Worm (Caenorhabditis elegans) whole organism, L1 larva: ENCODE results near the gene C01G5.25.
A peak's percentile ranks its signal among the peaks of the same experiment; 100 is the strongest.

Source experiments
- C04F5.9 ChIP-seq: sonication (generic microtip); optimal IDR thresholded peaks from 2 replicates; lab custom pipeline; 2016; ENCODE audit warnings: missing genetic modification characterization, missing compliant biosample characterization
- C34B4.2 ChIP-seq: sonication (generic microtip); optimal IDR thresholded peaks from 2 replicates; lab custom pipeline; 2017; ENCODE audit warnings: mild to moderate bottlenecking, missing genetic modification characterization, missing compliant biosample characterization
- F16B12.6 ChIP-seq: fragments of 150-350 bp; optimal IDR thresholded peaks from 2 replicates; lab custom pipeline; 2014; ENCODE audit warnings: missing biosample characterization, missing genetic modification characterization
- Y116A8C.19 ChIP-seq: sonication (generic microtip); optimal IDR thresholded peaks from 2 replicates; lab custom pipeline; 2016; ENCODE audit warnings: missing compliant biosample characterization, missing genetic modification characterization, borderline replicate concordance
- aha-1 ChIP-seq: fragments of 150-350 bp; optimal IDR thresholded peaks from 2 replicates; lab custom pipeline; 2014; ENCODE audit warnings: missing biosample characterization, missing genetic modification characterization
- ama-1 ChIP-seq: fragments of 150-350 bp; optimal IDR thresholded peaks from 2 replicates; lab custom pipeline; 2014
- blmp-1 ChIP-seq: fragments of 150-350 bp; optimal IDR thresholded peaks from 2 replicates; lab custom pipeline; 2014; ENCODE audit warnings: missing biosample characterization, missing genetic modification characterization
- ceh-63 ChIP-seq: fragments of 200-800 bp; sonication (Bioruptor generic); optimal IDR thresholded peaks from 2 replicates; lab custom pipeline; 2018; ENCODE audit warnings: mild to moderate bottlenecking, missing genetic modification characterization, missing compliant biosample characterization
- ceh-8 ChIP-seq: fragments of 200-800 bp; sonication (Bioruptor generic); optimal IDR thresholded peaks from 2 replicates; lab custom pipeline; 2018; ENCODE audit warnings: mild to moderate bottlenecking, missing genetic modification characterization, moderate library complexity, missing compliant biosample characterization
- ceh-82 ChIP-seq, 3 experiments: fragments of 150-350 bp in 1 of 3; sonication (generic microtip) in 2 of 3; optimal IDR thresholded peaks; 2 replicates each; lab custom pipeline; 2014 to 2017; ENCODE audit warnings: missing biosample characterization in 3 of 3, missing genetic modification characterization in 3 of 3
- ceh-90 ChIP-seq: sonication (generic microtip); optimal IDR thresholded peaks from 2 replicates; lab custom pipeline; 2016; ENCODE audit warnings: missing genetic modification characterization, missing compliant biosample characterization
- ces-1 ChIP-seq: fragments of 150-350 bp; optimal IDR thresholded peaks from 2 replicates; lab custom pipeline; 2014; ENCODE audit warnings: missing biosample characterization, missing genetic modification reagents, missing genetic modification characterization
- dsc-1 ChIP-seq: sonication (generic microtip); optimal IDR thresholded peaks from 2 replicates; lab custom pipeline; 2016; ENCODE audit warnings: mild to moderate bottlenecking, missing genetic modification characterization, missing compliant biosample characterization
- efl-1 ChIP-seq, 4 experiments: fragments of 150-350 bp; optimal IDR thresholded peaks in 3 of 4; peaks in 1 of 4; 1 replicate in 1 of 4; 2 replicates in 3 of 4; lab custom pipeline; 2014; ENCODE audit warnings: missing biosample characterization in 2 of 4, missing genetic modification characterization in 2 of 4, missing genetic modification reagents in 2 of 4
- elt-3 ChIP-seq, 6 experiments: fragments of 150-350 bp in 1 of 6; sonication (generic microtip); optimal IDR thresholded peaks; 2 replicates each; lab custom pipeline; 2017 to 2018; ENCODE audit warnings: missing biosample characterization in 6 of 6, missing genetic modification characterization in 6 of 6, inconsistent platforms in 1 of 6
- ets-5 ChIP-seq: fragments of 200-800 bp; sonication (Bioruptor generic); IDR thresholded peaks from 2 replicates; pipeline ENCODE4 v1.3.6; 2022; ENCODE audit warnings: missing genetic modification characterization, missing compliant biosample characterization
- fkh-10 ChIP-seq: sonication (generic microtip); optimal IDR thresholded peaks from 2 replicates; lab custom pipeline; 2017; ENCODE audit warnings: missing biosample characterization, missing genetic modification reagents, missing genetic modification characterization
- grh-1 ChIP-seq: fragments of 200-800 bp; sonication (Bioruptor generic); IDR thresholded peaks from 2 replicates; pipeline ENCODE4 v1.3.6; 2022; ENCODE audit warnings: missing genetic modification reagents, missing genetic modification characterization, missing compliant biosample characterization
- lin-13 ChIP-seq: fragments of 150-350 bp; optimal IDR thresholded peaks from 2 replicates; lab custom pipeline; 2014; ENCODE audit warnings: missing biosample characterization, missing genetic modification reagents, missing genetic modification characterization
- lin-14 ChIP-seq: fragments of 200-800 bp; sonication (Bioruptor generic); optimal IDR thresholded peaks from 2 replicates; lab custom pipeline; 2018; ENCODE audit warnings: mild to moderate bottlenecking, missing genetic modification characterization, moderate library complexity, missing compliant biosample characterization
- lin-15B ChIP-seq: fragments of 150-350 bp; sonication (generic microtip); optimal IDR thresholded peaks from 3 replicates; lab custom pipeline; 2014; ENCODE audit warnings: missing biosample characterization, missing genetic modification characterization
- lin-35 ChIP-seq, 2 experiments: fragments of 150-350 bp; optimal IDR thresholded peaks; 2 replicates each; lab custom pipeline; 2014; ENCODE audit warnings: missing biosample characterization in 2 of 2, missing genetic modification characterization in 2 of 2, missing genetic modification reagents in 2 of 2
- lin-39 ChIP-seq: fragments of 150-350 bp; optimal IDR thresholded peaks from 2 replicates; lab custom pipeline; 2014; ENCODE audit warnings: missing biosample characterization, missing genetic modification reagents, missing genetic modification characterization
- lir-3 ChIP-seq: sonication (generic microtip); optimal IDR thresholded peaks from 2 replicates; lab custom pipeline; 2016; ENCODE audit warnings: mild to moderate bottlenecking, missing genetic modification characterization, moderate library complexity, missing compliant biosample characterization; ENCODE audit not compliant: poor library complexity
- mab-9 ChIP-seq: fragments of 200-800 bp; sonication (Bioruptor generic); IDR thresholded peaks from 2 replicates; pipeline ENCODE4 v1.3.6; 2022; ENCODE audit warnings: missing genetic modification reagents, missing genetic modification characterization, missing compliant biosample characterization
- mef-2 ChIP-seq: fragments of 150-350 bp; optimal IDR thresholded peaks from 2 replicates; lab custom pipeline; 2014; ENCODE audit warnings: missing biosample characterization, missing genetic modification characterization
- nhr-11 ChIP-seq: fragments of 150-350 bp; optimal IDR thresholded peaks from 2 replicates; lab custom pipeline; 2014; ENCODE audit warnings: missing biosample characterization, missing genetic modification characterization
- nhr-12 ChIP-seq: sonication (generic microtip); optimal IDR thresholded peaks from 2 replicates; lab custom pipeline; 2017; ENCODE audit warnings: missing biosample characterization, missing genetic modification characterization
- nhr-19 ChIP-seq: fragments of 200-800 bp; sonication (Bioruptor generic); conservative IDR thresholded peaks from 2 replicates; pipeline ENCODE4 v1.3.6; 2022; ENCODE audit warnings: missing genetic modification characterization, missing compliant biosample characterization
- nhr-20 ChIP-seq: sonication (generic microtip); optimal IDR thresholded peaks from 2 replicates; lab custom pipeline; 2016; ENCODE audit warnings: mild to moderate bottlenecking, missing genetic modification characterization, missing compliant biosample characterization
- nhr-237 ChIP-seq: fragments of 150-350 bp; optimal IDR thresholded peaks from 2 replicates; lab custom pipeline; 2014; ENCODE audit warnings: missing biosample characterization, missing genetic modification characterization
- nhr-28 ChIP-seq: fragments of 150-350 bp; optimal IDR thresholded peaks from 2 replicates; lab custom pipeline; 2014; ENCODE audit warnings: missing biosample characterization, missing genetic modification characterization
- nhr-47 ChIP-seq: sonication (generic microtip); optimal IDR thresholded peaks from 2 replicates; lab custom pipeline; 2016; ENCODE audit warnings: mild to moderate bottlenecking, missing genetic modification characterization, moderate library complexity, missing compliant biosample characterization
- nhr-71 ChIP-seq: sonication (generic microtip); optimal IDR thresholded peaks from 2 replicates; lab custom pipeline; 2016; ENCODE audit warnings: mild to moderate bottlenecking, missing genetic modification characterization, moderate library complexity, missing compliant biosample characterization
- nhr-77 ChIP-seq: fragments of 150-350 bp; optimal IDR thresholded peaks from 2 replicates; lab custom pipeline; 2014; ENCODE audit warnings: missing biosample characterization, missing genetic modification characterization
- nhr-84 ChIP-seq: sonication (generic microtip); optimal IDR thresholded peaks from 2 replicates; lab custom pipeline; 2017; ENCODE audit warnings: missing biosample characterization, missing genetic modification characterization
- nhr-90 ChIP-seq: sonication (generic microtip); optimal IDR thresholded peaks from 2 replicates; lab custom pipeline; 2016; ENCODE audit warnings: mild to moderate bottlenecking, missing genetic modification characterization, missing compliant biosample characterization; ENCODE audit not compliant: poor library complexity
- pag-3 ChIP-seq: sonication (generic microtip); optimal IDR thresholded peaks from 2 replicates; lab custom pipeline; 2017; ENCODE audit warnings: missing genetic modification characterization, mild to moderate bottlenecking, missing compliant biosample characterization, antibody characterized with exemption, borderline replicate concordance; ENCODE audit not compliant: insufficient read depth
- pqm-1 ChIP-seq: sonication (generic microtip); optimal IDR thresholded peaks from 3 replicates; lab custom pipeline; 2017; ENCODE audit warnings: missing biosample characterization, missing genetic modification characterization
- snpc-4 ChIP-seq: fragments of 150-350 bp; optimal IDR thresholded peaks from 2 replicates; lab custom pipeline; 2014; ENCODE audit warnings: missing biosample characterization, missing genetic modification characterization
- snu-23 ChIP-seq: sonication (generic microtip); optimal IDR thresholded peaks from 2 replicates; lab custom pipeline; 2016; ENCODE audit warnings: missing genetic modification characterization, missing compliant biosample characterization
- sptf-1 ChIP-seq: fragments of 150-350 bp; optimal IDR thresholded peaks from 2 replicates; lab custom pipeline; 2014; ENCODE audit warnings: missing biosample characterization, missing genetic modification characterization
- sup-37 ChIP-seq: fragments of 200-800 bp; sonication (Bioruptor generic); optimal IDR thresholded peaks from 2 replicates; lab custom pipeline; 2018; ENCODE audit warnings: mild to moderate bottlenecking, missing genetic modification characterization, missing compliant biosample characterization
- swsn-7 ChIP-seq: sonication (generic microtip); optimal IDR thresholded peaks from 2 replicates; lab custom pipeline; 2016; ENCODE audit warnings: missing genetic modification characterization, missing compliant biosample characterization
- unc-98 ChIP-seq: fragments of 200-800 bp; sonication (Bioruptor generic); IDR thresholded peaks from 2 replicates; pipeline ENCODE4 v1.3.6; 2022; ENCODE audit warnings: missing genetic modification characterization, missing compliant biosample characterization
- vab-15 ChIP-seq: sonication (generic microtip); optimal IDR thresholded peaks from 2 replicates; lab custom pipeline; 2017; ENCODE audit warnings: missing genotype, mild to moderate bottlenecking, missing genetic modification characterization, missing compliant biosample characterization
- zag-1 ChIP-seq: fragments of 150-350 bp; optimal IDR thresholded peaks from 2 replicates; lab custom pipeline; 2014; ENCODE audit warnings: missing biosample characterization, missing genetic modification characterization
- zip-4 ChIP-seq: fragments of 200-800 bp; sonication (Bioruptor generic); optimal IDR thresholded peaks from 2 replicates; lab custom pipeline; 2018; ENCODE audit warnings: mild to moderate bottlenecking, missing genetic modification characterization, moderate library complexity, missing compliant biosample characterization
- ztf-4 ChIP-seq: fragments of 150-350 bp; optimal IDR thresholded peaks from 2 replicates; lab custom pipeline; 2014; ENCODE audit warnings: missing biosample characterization, missing genetic modification characterization

Gene C01G5.25

DNA sequence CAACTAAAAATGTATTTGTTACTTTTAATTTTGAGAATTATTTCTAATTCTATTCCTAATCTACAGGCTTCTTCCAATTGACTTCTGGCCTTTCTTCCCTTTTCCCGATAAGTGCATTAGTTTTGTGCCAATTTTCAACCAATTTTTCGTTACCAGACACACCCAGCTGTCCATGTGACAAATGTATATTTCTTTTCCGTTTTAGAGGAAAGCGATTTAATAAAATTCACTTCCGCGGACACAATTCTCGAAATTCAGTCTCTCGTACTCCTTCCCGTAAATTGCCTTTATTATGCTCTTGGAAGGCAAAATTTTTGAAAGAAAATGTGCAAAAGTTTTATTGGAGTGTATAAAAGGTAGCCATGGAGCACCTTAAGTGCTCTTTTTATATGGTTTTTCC, 1.5 kb downstream of the C01G5.25 start (continued):
- TF ChIP-seq grh-1 (no peak), unc-98 (GFP tag; lab: Robert Waterston, UW) (no peak), nhr-71 (tag; lab: Kevin White, UChicago) (peak; percentile 43), lin-39 (tag; lab: Kevin White, UChicago) (no peak), zip-4 (GFP tag; lab: Kevin White, UChicago) (no peak), lin-13 (no peak), ceh-82 (tag; optimal IDR thresholded peaks at IDR 0.05; lab: Kevin White, UChicago) (no peak), snpc-4 (no peak), nhr-90 (no peak), mab-9 (GFP tag; lab: Robert Waterston, UW) (0 out of 2 replicates have a peak, but pooled peaks have one; percentile 25), nhr-77 (tag; lab: Kevin White, UChicago) (no peak), ces-1 (GFP tag; lab: Kevin White, UChicago) (no peak), C34B4.2 (tag; lab: Kevin White, UChicago) (no peak), lin-14 (peak; percentile 67), blmp-1 (no peak), aha-1 (no peak), F16B12.6 (no peak), ets-5 (GFP tag; lab: Robert Waterston, UW) (no peak), lin-35 (GFP tag; optimal IDR thresholded peaks at IDR 0.05; lab: Kevin White, UChicago) (no peak)

DNA sequence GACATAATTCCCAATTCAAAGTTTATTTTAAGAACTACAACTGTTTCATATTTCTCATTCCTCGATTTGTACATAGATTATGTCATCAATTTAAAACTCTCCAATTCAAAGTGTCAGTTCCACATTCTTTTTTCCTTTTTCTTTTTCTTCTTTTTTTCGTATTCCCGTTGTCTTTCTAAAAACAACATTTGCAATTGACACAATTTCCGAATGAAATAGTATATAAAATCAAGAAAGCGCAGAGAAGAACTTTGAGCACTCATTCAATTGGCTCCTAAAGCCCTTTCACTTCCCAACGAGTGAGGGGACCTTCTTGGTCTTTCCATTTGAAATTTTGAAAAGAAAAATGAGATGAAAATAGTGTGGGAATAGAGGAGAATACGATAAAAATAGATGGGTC, 5.9 kb downstream of the C01G5.25 start:
- TF ChIP-seq fkh-10 (peak; percentile 56), efl-1 (optimal IDR thresholded peaks at IDR 0.05; lab: Kevin White, UChicago) (peak in 1 of 2 experiments; percentile 3), efl-1 (GFP tag; optimal IDR thresholded peaks at IDR 0.05 in 1 of 2; lab: Kevin White, UChicago) (no peak), lin-39 (tag; lab: Kevin White, UChicago) (no peak), lin-14 (peak; percentile 56)

DNA sequence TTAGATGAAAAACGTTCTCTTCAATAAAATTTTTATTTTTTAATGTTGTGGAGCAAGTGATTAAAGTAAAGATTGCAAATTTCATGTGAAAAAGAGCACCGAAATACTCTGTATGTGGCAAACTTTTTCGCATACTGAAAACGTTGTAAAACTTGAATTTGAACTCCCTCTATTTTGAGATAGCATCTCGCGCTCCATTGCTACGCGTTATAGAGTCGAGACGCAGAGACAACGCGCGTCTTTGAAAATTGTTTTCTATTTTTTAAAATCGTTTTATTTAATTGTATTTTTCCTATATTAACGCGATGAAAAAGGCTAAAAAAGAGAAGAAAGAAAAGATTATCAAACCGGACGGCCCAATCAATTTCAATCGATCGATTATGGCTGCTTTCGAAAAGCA, 7.1 kb downstream of the C01G5.25 start, which contains the start of gene fan-1:
TSS of gene fan-1 (plus strand) at position 78 of the 400 bp plus-strand sequence.
- TF ChIP-seq mef-2 (tag; lab: Kevin White, UChicago): no peak
- no peak for TF ChIP-seq C34B4.2 (tag; lab: Kevin White, UChicago)
- peak; percentile 74 for TF ChIP-seq nhr-47 (tag; lab: Kevin White, UChicago)
- peak; percentile 98 to 99 for TF ChIP-seq lin-35 (GFP tag; optimal IDR thresholded peaks at IDR 0.05; lab: Kevin White, UChicago)
- TF ChIP-seq lir-3 (tag; lab: Kevin White, UChicago): no peak
- TF ChIP-seq sptf-1 (tag; lab: Kevin White, UChicago): no peak
- TF ChIP-seq Y116A8C.19 (tag; lab: Kevin White, UChicago): no peak
- no peak for TF ChIP-seq zag-1 (tag; lab: Kevin White, UChicago)
- peak; percentile 6 for TF ChIP-seq snpc-4
- TF ChIP-seq pqm-1 (tag; lab: Kevin White, UChicago): no peak
- TF ChIP-seq lin-15B (tag; lab: Kevin White, UChicago): peak; percentile 55
- TF ChIP-seq snu-23 (GFP tag; lab: Kevin White, UChicago): peak; percentile 74
- TF ChIP-seq blmp-1: peak; percentile 42
- TF ChIP-seq ceh-8 (GFP tag; lab: Kevin White, UChicago): no peak
- peak; percentile 77 for TF ChIP-seq nhr-20 (tag; lab: Kevin White, UChicago)
- TF ChIP-seq ztf-4 (tag; lab: Kevin White, UChicago): no peak
- TF ChIP-seq ceh-90 (tag; lab: Kevin White, UChicago): no peak
- TF ChIP-seq aha-1: no peak
- peak; percentile 31 for TF ChIP-seq nhr-90
- no peak for TF ChIP-seq zip-4 (GFP tag; lab: Kevin White, UChicago)
- TF ChIP-seq vab-15 (tag; lab: Kevin White, UChicago): no peak
- TF ChIP-seq pag-3: no peak
- no peak for TF ChIP-seq mab-9 (GFP tag; lab: Robert Waterston, UW)
- TF ChIP-seq nhr-84 (tag; lab: Kevin White, UChicago): no peak
- TF ChIP-seq C04F5.9 (tag; lab: Kevin White, UChicago): no peak
- TF ChIP-seq swsn-7: peak; percentile 63
- no peak for TF ChIP-seq nhr-12 (tag; lab: Kevin White, UChicago)
- TF ChIP-seq nhr-28 (tag; lab: Kevin White, UChicago): no peak
- peak in 1 of 6 experiments; percentile 50 for TF ChIP-seq elt-3 (tag; optimal IDR thresholded peaks at IDR 0.05; lab: Kevin White, UChicago)
- TF ChIP-seq sup-37: no peak
- TF ChIP-seq grh-1: no peak
- peak; percentile 53 for TF ChIP-seq dsc-1
- TF ChIP-seq ceh-63: no peak
- peak; percentile 63 for TF ChIP-seq lin-13
- no peak for TF ChIP-seq ama-1 (lab: Kevin White, UChicago)
- no peak for TF ChIP-seq nhr-237 (tag; lab: Kevin White, UChicago)
- TF ChIP-seq nhr-19: peak; percentile 47
- TF ChIP-seq nhr-11 (tag; lab: Kevin White, UChicago): no peak
